Worm (Caenorhabditis elegans) whole organism, L4 larva: ENCODE data around the gene C45H4.18.

ENCODE experiments used
- F10B5.3 ChIP-seq: sonication (generic microtip); optimal IDR thresholded peaks from 2 replicates; lab custom pipeline; 2016; ENCODE audit warnings: mild to moderate bottlenecking, missing genetic modification characterization, missing compliant biosample characterization
- F49E8.2 ChIP-seq: sonication (generic microtip); optimal IDR thresholded peaks from 2 replicates; lab custom pipeline; 2016; ENCODE audit warnings: missing compliant biosample characterization, mild to moderate bottlenecking, missing genetic modification characterization, borderline replicate concordance
- R02D3.7 ChIP-seq: fragments of 150-350 bp; sonication (generic microtip); optimal IDR thresholded peaks from 3 replicates; lab custom pipeline; 2014; ENCODE audit warnings: missing biosample characterization, missing genetic modification characterization
- T20F7.1 ChIP-seq: fragments of 200-800 bp; sonication (Bioruptor generic); optimal IDR thresholded peaks from 2 replicates; lab custom pipeline; 2018; ENCODE audit warnings: mild to moderate bottlenecking, missing genetic modification characterization, missing compliant biosample characterization
- T26A8.4 ChIP-seq: fragments of 200-800 bp; sonication (Bioruptor generic); IDR thresholded peaks from 2 replicates; pipeline ENCODE4 v1.3.6; 2022; ENCODE audit warnings: missing genetic modification characterization, missing compliant biosample characterization
- Y105C5A.15 ChIP-seq: fragments of 200-800 bp; sonication (Bioruptor generic); IDR thresholded peaks from 2 replicates; pipeline ENCODE4 v1.3.6; 2022; ENCODE audit warnings: missing genetic modification characterization, missing compliant biosample characterization
- Y75B8A.6 ChIP-seq: fragments of 200-800 bp; sonication (Bioruptor generic); IDR thresholded peaks from 2 replicates; pipeline ENCODE4 v1.3.6; 2022; ENCODE audit warnings: missing genetic modification reagents, missing genetic modification characterization, missing compliant biosample characterization
- ZK337.2 ChIP-seq: fragments of 200-800 bp; sonication (Bioruptor generic); IDR thresholded peaks from 2 replicates; pipeline ENCODE4 v1.3.6; 2022; ENCODE audit warnings: missing genetic modification reagents, missing genetic modification characterization, missing compliant biosample characterization
- aly-2 ChIP-seq: sonication (generic microtip); optimal IDR thresholded peaks from 2 replicates; lab custom pipeline; 2018; ENCODE audit warnings: missing biosample characterization, missing genetic modification characterization
- ama-1 ChIP-seq: fragments of 150-350 bp; optimal IDR thresholded peaks from 2 replicates; lab custom pipeline; 2014; ENCODE audit warnings: inconsistent platforms, mixed read lengths
- arid-1 ChIP-seq: fragments of 200-800 bp; sonication (Bioruptor generic); conservative IDR thresholded peaks from 2 replicates; pipeline ENCODE4 v1.3.6; 2022; ENCODE audit warnings: missing genetic modification reagents, missing genetic modification characterization, missing compliant biosample characterization
- ceh-28 ChIP-seq: fragments of 150-350 bp; optimal IDR thresholded peaks from 2 replicates; lab custom pipeline; 2014; ENCODE audit warnings: missing biosample characterization, missing genetic modification reagents, missing genetic modification characterization
- ceh-44 ChIP-seq: fragments of 200-800 bp; sonication (Bioruptor generic); IDR thresholded peaks from 2 replicates; pipeline ENCODE4 v1.3.6; 2022; ENCODE audit warnings: missing genetic modification reagents, missing genetic modification characterization, missing compliant biosample characterization
- ceh-82 ChIP-seq: sonication (generic microtip); optimal IDR thresholded peaks from 2 replicates; lab custom pipeline; 2017; ENCODE audit warnings: missing biosample characterization, missing genetic modification characterization
- ctbp-1 ChIP-seq: fragments of 200-800 bp; sonication (Bioruptor generic); IDR thresholded peaks from 2 replicates; pipeline ENCODE4 v1.3.6; 2022; ENCODE audit warnings: missing genetic modification reagents, missing genetic modification characterization, missing compliant biosample characterization
- daf-16 ChIP-seq, 3 experiments: sonication (generic microtip); optimal IDR thresholded peaks; 2 replicates each; lab custom pipeline; 2016 to 2017; ENCODE audit warnings: missing genetic modification characterization in 3 of 3, missing genetic modification reagents in 3 of 3, mild to moderate bottlenecking in 2 of 3, missing compliant biosample characterization in 2 of 3, missing biosample characterization in 1 of 3, moderate library complexity in 1 of 3
- daf-8 ChIP-seq: fragments of 200-800 bp; sonication (Bioruptor generic); IDR thresholded peaks from 2 replicates; pipeline ENCODE4 v1.3.6; 2022; ENCODE audit warnings: missing genetic modification characterization, missing compliant biosample characterization
- dmd-6 ChIP-seq: fragments of 200-800 bp; sonication (Bioruptor generic); IDR thresholded peaks from 2 replicates; pipeline ENCODE4 v1.3.6; 2022; ENCODE audit warnings: missing genetic modification reagents, missing genetic modification characterization, missing compliant biosample characterization
- dmd-8 ChIP-seq: fragments of 200-800 bp; sonication (Bioruptor generic); IDR thresholded peaks from 2 replicates; pipeline ENCODE4 v1.3.6; 2022; ENCODE audit warnings: missing genetic modification characterization, missing compliant biosample characterization
- dpl-1 ChIP-seq: fragments of 150-350 bp; optimal IDR thresholded peaks from 2 replicates; lab custom pipeline; 2014; ENCODE audit warnings: missing biosample characterization, missing genetic modification reagents, missing genetic modification characterization
- egl-27 ChIP-seq: sonication (generic microtip); optimal IDR thresholded peaks from 3 replicates; lab custom pipeline; 2017; ENCODE audit warnings: missing biosample characterization, missing genetic modification reagents, missing genetic modification characterization
- egl-43 ChIP-seq: fragments of 200-800 bp; sonication (Bioruptor generic); IDR thresholded peaks from 2 replicates; pipeline ENCODE4 v1.3.6; 2022; ENCODE audit warnings: missing genetic modification reagents, missing genetic modification characterization, missing compliant biosample characterization
- fkh-10 ChIP-seq: fragments of 150-350 bp; optimal IDR thresholded peaks from 2 replicates; lab custom pipeline; 2014; ENCODE audit warnings: missing biosample characterization, missing genetic modification reagents, missing genetic modification characterization
- fos-1 ChIP-seq: fragments of 150-350 bp; optimal IDR thresholded peaks from 2 replicates; lab custom pipeline; 2014; ENCODE audit warnings: missing biosample characterization, missing genetic modification characterization
- hif-1 ChIP-seq, 2 experiments: sonication (generic microtip); optimal IDR thresholded peaks; 2 replicates each; lab custom pipeline; 2016 to 2017; ENCODE audit warnings: missing compliant biosample characterization in 2 of 2, missing genetic modification characterization in 2 of 2, missing genetic modification reagents in 2 of 2, missing genotype in 2 of 2, mild to moderate bottlenecking in 1 of 2
- hlh-30 ChIP-seq: sonication (generic microtip); optimal IDR thresholded peaks from 2 replicates; lab custom pipeline; 2017; ENCODE audit warnings: antibody characterized with exemption, mild to moderate bottlenecking, missing genetic modification characterization, missing compliant biosample characterization; ENCODE audit not compliant: insufficient read depth
- hmg-1.1 ChIP-seq: fragments of 200-800 bp; sonication (Bioruptor generic); IDR thresholded peaks from 2 replicates; pipeline ENCODE4 v1.3.6; 2022; ENCODE audit warnings: missing genetic modification reagents, missing genetic modification characterization, missing compliant biosample characterization
- lim-7 ChIP-seq: fragments of 200-800 bp; sonication (Bioruptor generic); IDR thresholded peaks from 2 replicates; pipeline ENCODE4 v1.3.6; 2022; ENCODE audit warnings: missing genetic modification characterization, missing compliant biosample characterization
- lin-29 ChIP-seq: fragments of 200-800 bp; sonication (Bioruptor generic); IDR thresholded peaks from 2 replicates; pipeline ENCODE4 v1.3.6; 2022; ENCODE audit warnings: missing genetic modification reagents, missing genetic modification characterization, missing compliant biosample characterization
- lin-39 ChIP-seq: fragments of 150-350 bp; optimal IDR thresholded peaks from 2 replicates; lab custom pipeline; 2014; ENCODE audit warnings: missing biosample characterization, missing genetic modification reagents, missing genetic modification characterization
- lsy-2 ChIP-seq, 2 experiments: fragments of 150-350 bp in 1 of 2; sonication (generic microtip) in 1 of 2; optimal IDR thresholded peaks; 2 replicates each; lab custom pipeline; 2014 to 2017; ENCODE audit warnings: missing biosample characterization in 2 of 2, missing genetic modification characterization in 2 of 2
- madf-5 ChIP-seq, 2 experiments: fragments of 200-800 bp; sonication (Bioruptor generic); IDR thresholded peaks; 2 replicates each; pipeline ENCODE4 v1.3.6; 2022; ENCODE audit warnings: missing compliant biosample characterization in 2 of 2, missing genetic modification characterization in 2 of 2
- mdl-1 ChIP-seq, 2 experiments: fragments of 150-350 bp in 1 of 2; sonication (generic microtip) in 1 of 2; optimal IDR thresholded peaks; 2 replicates each; lab custom pipeline; 2014 to 2017; ENCODE audit warnings: missing biosample characterization in 2 of 2, missing genetic modification characterization in 2 of 2
- mdt-29 ChIP-seq: fragments of 200-800 bp; sonication (Bioruptor generic); IDR thresholded peaks from 2 replicates; pipeline ENCODE4 v1.3.6; 2022; ENCODE audit warnings: missing genetic modification reagents, missing genetic modification characterization, missing compliant biosample characterization
- mep-1 ChIP-seq: fragments of 150-350 bp; sonication (generic microtip); optimal IDR thresholded peaks from 3 replicates; lab custom pipeline; 2014; ENCODE audit warnings: missing biosample characterization, missing genetic modification characterization
- mxl-2 ChIP-seq: fragments of 200-800 bp; sonication (Bioruptor generic); conservative IDR thresholded peaks from 2 replicates; pipeline ENCODE4 v1.3.6; 2022; ENCODE audit warnings: missing genetic modification reagents, missing genetic modification characterization, missing compliant biosample characterization
- mxl-3 ChIP-seq: fragments of 200-800 bp; sonication (Bioruptor generic); optimal IDR thresholded peaks from 2 replicates; lab custom pipeline; 2018; ENCODE audit warnings: mild to moderate bottlenecking, missing genetic modification characterization, missing compliant biosample characterization
- nhr-102 ChIP-seq: sonication (generic microtip); optimal IDR thresholded peaks from 2 replicates; lab custom pipeline; 2016; ENCODE audit warnings: mild to moderate bottlenecking, missing genetic modification characterization, moderate library complexity, missing compliant biosample characterization
- nhr-11 ChIP-seq: fragments of 150-350 bp; optimal IDR thresholded peaks from 2 replicates; lab custom pipeline; 2014; ENCODE audit warnings: missing biosample characterization, missing genetic modification characterization
- nhr-111 ChIP-seq: fragments of 200-800 bp; sonication (Bioruptor generic); optimal IDR thresholded peaks from 2 replicates; lab custom pipeline; 2018; ENCODE audit warnings: mild to moderate bottlenecking, missing genetic modification characterization, missing compliant biosample characterization
- nhr-25 ChIP-seq: sonication (generic microtip); optimal IDR thresholded peaks from 2 replicates; lab custom pipeline; 2017; ENCODE audit warnings: missing genetic modification characterization, mild to moderate bottlenecking, missing compliant biosample characterization, antibody characterized with exemption, moderate library complexity, borderline replicate concordance; ENCODE audit not compliant: insufficient read depth
- nhr-42 ChIP-seq: fragments of 200-800 bp; sonication (Bioruptor generic); IDR thresholded peaks from 2 replicates; pipeline ENCODE4 v1.3.6; 2022; ENCODE audit warnings: missing genetic modification characterization, missing compliant biosample characterization
- nhr-77 ChIP-seq: fragments of 150-350 bp; optimal IDR thresholded peaks from 2 replicates; lab custom pipeline; 2014; ENCODE audit warnings: missing biosample characterization, missing genetic modification characterization
- php-3 ChIP-seq: fragments of 200-800 bp; sonication (Bioruptor generic); IDR thresholded peaks from 2 replicates; pipeline ENCODE4 v1.3.6; 2022; ENCODE audit warnings: missing genetic modification reagents, missing genetic modification characterization, missing compliant biosample characterization
- sdz-12 ChIP-seq: fragments of 200-800 bp; sonication (Bioruptor generic); optimal IDR thresholded peaks from 2 replicates; lab custom pipeline; 2018; ENCODE audit warnings: mild to moderate bottlenecking, missing genetic modification characterization, missing compliant biosample characterization
- snpc-1.2 ChIP-seq: fragments of 200-800 bp; sonication (Bioruptor generic); IDR thresholded peaks from 2 replicates; pipeline ENCODE4 v1.3.6; 2022; ENCODE audit warnings: missing genetic modification reagents, missing genetic modification characterization, missing compliant biosample characterization
- spr-1 ChIP-seq: sonication (generic microtip); optimal IDR thresholded peaks from 2 replicates; lab custom pipeline; 2016; ENCODE audit warnings: mild to moderate bottlenecking, missing genetic modification characterization, missing compliant biosample characterization
- spr-3 ChIP-seq: fragments of 200-800 bp; sonication (Bioruptor generic); optimal IDR thresholded peaks from 2 replicates; lab custom pipeline; 2018; ENCODE audit warnings: mild to moderate bottlenecking, missing genetic modification characterization, missing compliant biosample characterization
- unc-62 ChIP-seq, 3 experiments: fragments of 150-350 bp in 1 of 3; sonication (generic microtip); optimal IDR thresholded peaks in 2 of 3; peaks in 1 of 3; 1 replicate in 1 of 3; 2 replicates in 2 of 3; lab custom pipeline; 2014 to 2017; ENCODE audit warnings: missing biosample characterization in 3 of 3, missing genetic modification characterization in 3 of 3, missing genetic modification reagents in 3 of 3, missing genotype in 1 of 3
- zip-11 ChIP-seq: fragments of 200-800 bp; sonication (Bioruptor generic); IDR thresholded peaks from 2 replicates; pipeline ENCODE4 v1.3.6; 2022; ENCODE audit warnings: missing genetic modification characterization, missing compliant biosample characterization
- ztf-7 ChIP-seq: fragments of 150-350 bp; optimal IDR thresholded peaks from 2 replicates; lab custom pipeline; 2014; ENCODE audit warnings: missing biosample characterization, missing genetic modification characterization

Gene C45H4.18

ce11 chrV:2218803-2219202 lies 43.5 kb downstream of the C45H4.18 start, which contains the start of gene nhr-56 (continued):
- TF ChIP-seq ceh-44 (GFP tag; lab: Robert Waterston, UW): no peak
- no peak for TF ChIP-seq F10B5.3 (tag; lab: Kevin White, UChicago)
- no peak for TF ChIP-seq Y75B8A.6
- TF ChIP-seq nhr-42: no peak
- no peak for TF ChIP-seq ceh-28
- no peak for TF ChIP-seq dpl-1 (GFP tag; lab: Kevin White, UChicago)
- TF ChIP-seq arid-1: no peak
- no peak for TF ChIP-seq ZK337.2 (GFP tag; lab: Robert Waterston, UW)
- TF ChIP-seq spr-3: no peak
- TF ChIP-seq ceh-82 (tag; lab: Kevin White, UChicago): no peak
- no peak for TF ChIP-seq snpc-1.2 (GFP tag; lab: Robert Waterston, UW)
- no peak for TF ChIP-seq ztf-7 (tag; lab: Kevin White, UChicago)
- TF ChIP-seq madf-5 (GFP tag; IDR thresholded peaks at IDR 0.05; lab: Robert Waterston, UW): no peak
- no peak for TF ChIP-seq R02D3.7 (tag; lab: Kevin White, UChicago)
- no peak for TF ChIP-seq mxl-2 (GFP tag; lab: Robert Waterston, UW)
- no peak for TF ChIP-seq fkh-10 (GFP tag; lab: Kevin White, UChicago)
- peak; percentile 86 for TF ChIP-seq hlh-30 (tag; lab: Kevin White, UChicago)
- TF ChIP-seq ctbp-1 (GFP tag; lab: Robert Waterston, UW): no peak
- TF ChIP-seq nhr-102: peak; percentile 21
- TF ChIP-seq T26A8.4 (GFP tag; lab: Robert Waterston, UW): no peak
- TF ChIP-seq dmd-8: no peak
- no peak for TF ChIP-seq lin-29 (GFP tag; lab: Robert Waterston, UW)
- TF ChIP-seq nhr-111 (GFP tag; lab: Kevin White, UChicago): no peak
- no peak for TF ChIP-seq nhr-11 (tag; lab: Kevin White, UChicago)
- peak; percentile 49 for TF ChIP-seq mxl-3 (GFP tag; lab: Kevin White, UChicago)
- TF ChIP-seq fos-1 (tag; lab: Kevin White, UChicago): no peak
- no peak for TF ChIP-seq php-3
- no peak for TF ChIP-seq F49E8.2 (tag; lab: Kevin White, UChicago)
- no peak for TF ChIP-seq hif-1 (tag; optimal IDR thresholded peaks at IDR 0.05; lab: Kevin White, UChicago)
- no peak for TF ChIP-seq nhr-25 (tag; lab: Kevin White, UChicago)
- peak; percentile 74 for TF ChIP-seq dmd-6 (GFP tag; lab: Robert Waterston, UW)
- TF ChIP-seq mdl-1 (tag; optimal IDR thresholded peaks at IDR 0.05; lab: Kevin White, UChicago): peak in 1 of 2 experiments; percentile 49
- TF ChIP-seq mep-1: peak; percentile 54
- TF ChIP-seq mdt-29 (GFP tag; lab: Robert Waterston, UW): no peak
- TF ChIP-seq daf-16 (GFP tag; optimal IDR thresholded peaks at IDR 0.05; lab: Kevin White, UChicago): no peak
- peak; percentile 84 for TF ChIP-seq daf-16 (tag; optimal IDR thresholded peaks at IDR 0.05; lab: Kevin White, UChicago)
- no peak for TF ChIP-seq daf-8 (GFP tag; lab: Robert Waterston, UW)
- no peak for TF ChIP-seq unc-62 (GFP tag; optimal IDR thresholded peaks at IDR 0.05 in 1 of 2; lab: Kevin White, UChicago)
- no peak for TF ChIP-seq unc-62 (tag; optimal IDR thresholded peaks at IDR 0.05; lab: Kevin White, UChicago)
- no peak for TF ChIP-seq egl-43
- TF ChIP-seq lin-39 (tag; lab: Kevin White, UChicago): no peak
- no peak for TF ChIP-seq sdz-12
- TF ChIP-seq egl-27 (tag; lab: Kevin White, UChicago): no peak
- TF ChIP-seq nhr-77 (tag; lab: Kevin White, UChicago): peak; percentile 71
- TF ChIP-seq hmg-1.1 (GFP tag; lab: Robert Waterston, UW): no peak
- TF ChIP-seq lsy-2 (tag; optimal IDR thresholded peaks at IDR 0.05; lab: Kevin White, UChicago): peak in 1 of 2 experiments; percentile 58
- TF ChIP-seq ama-1 (lab: Kevin White, UChicago): no peak
- TF ChIP-seq zip-11 (GFP tag; lab: Robert Waterston, UW): no peak
- no peak for TF ChIP-seq lim-7 (GFP tag; lab: Robert Waterston, UW)
- no peak for TF ChIP-seq spr-1 (tag; lab: Kevin White, UChicago)
- no peak for TF ChIP-seq aly-2 (tag; lab: Kevin White, UChicago)
- TF ChIP-seq Y105C5A.15 (GFP tag; lab: Robert Waterston, UW): no peak
- no peak for TF ChIP-seq T20F7.1 (GFP tag; lab: Kevin White, UChicago)
